Worm (Caenorhabditis elegans): Measurements from ENCODE around the gene hrg-2.

Gene hrg-2

DNA sequence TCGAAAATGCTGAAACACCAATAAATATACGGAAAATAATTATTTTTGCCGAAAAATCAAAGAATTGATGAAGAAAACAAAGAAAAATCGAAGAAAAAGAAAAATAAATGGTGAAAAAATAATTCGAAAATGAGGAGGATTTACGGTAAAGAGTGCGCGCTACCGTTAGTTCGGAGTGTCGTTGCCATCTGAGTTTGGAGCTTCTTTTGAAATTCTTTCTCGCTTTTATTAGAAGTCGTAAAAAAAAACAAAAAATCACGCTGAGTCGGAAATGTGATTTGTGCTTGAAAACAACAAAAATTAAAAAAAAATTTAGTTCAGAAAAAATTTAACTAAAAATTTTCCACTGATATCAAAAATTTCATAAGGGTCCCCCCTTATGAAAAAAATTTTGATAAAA is 36.1 kb downstream of the hrg-2 start, which contains the start of gene F23H12.10:
F23H12.10 (minus strand) TSS at position 12 of the 400 bp plus-strand sequence.
- TF ChIP-seq Y48G9A.11 (GFP tag; IDR thresholded peaks at IDR 0.05), result peak; percentile 51; the same call in 1 of the 2 replicates

ce11 chrV:12371386-12371785 is 38.9 kb downstream of the hrg-2 start, which contains the start of gene F23H12.7:
TSS of gene F23H12.7 (plus strand) at chrV:12371686.
- TF ChIP-seq mdl-1 (tag; optimal IDR thresholded peaks at IDR 0.05) (no peak), unc-39 (tag; optimal IDR thresholded peaks at IDR 0.05) (no peak), unc-62 (GFP tag; optimal IDR thresholded peaks at IDR 0.05 in 1 of 2) (peak in 1 of 2 experiments; percentile 1), unc-62 (tag; optimal IDR thresholded peaks at IDR 0.05) (no peak), zip-2 (tag; optimal IDR thresholded peaks at IDR 0.05) (no peak)

- no peak for TF ChIP-seq D1046.2 (GFP tag; IDR thresholded peaks at IDR 0.05)
- TF ChIP-seq mep-1 (tag; optimal IDR thresholded peaks at IDR 0.05), result no peak
- no peak for TF ChIP-seq mes-2 (tag; optimal IDR thresholded peaks at IDR 0.05; ENCODE audit: poor library complexity, severe bottlenecking)
- TF ChIP-seq F26F4.8 (GFP tag; conservative IDR thresholded peaks at IDR 0.05), result no peak
- TF ChIP-seq zip-11 (GFP tag; IDR thresholded peaks at IDR 0.05), result no peak
- no peak for TF ChIP-seq ctbp-1 (GFP tag; IDR thresholded peaks at IDR 0.05)
- no peak for TF ChIP-seq lin-38 (GFP tag; IDR thresholded peaks at IDR 0.05)
- TF ChIP-seq attf-4 (tag; optimal IDR thresholded peaks at IDR 0.05), result no peak
- TF ChIP-seq ama-1 (optimal IDR thresholded peaks at IDR 0.05), result no peak
- no peak for TF ChIP-seq jun-1 (tag; optimal IDR thresholded peaks at IDR 0.05)
- TF ChIP-seq aly-2 (tag; optimal IDR thresholded peaks at IDR 0.05), result no peak
- no peak for TF ChIP-seq skn-1 (tag; optimal IDR thresholded peaks at IDR 0.05)
- TF ChIP-seq vab-7 (GFP tag; IDR thresholded peaks at IDR 0.05), result no peak
- no peak for TF ChIP-seq daf-12 (tag; optimal IDR thresholded peaks at IDR 0.05)
- no peak for TF ChIP-seq lin-1 (GFP tag; IDR thresholded peaks at IDR 0.05)
Observed at ce11 chrV:12369437-12369836, 40.9 kb downstream of the hrg-2 start, which contains the start of gene gcy-13. TSS of gene gcy-13 (minus strand) at chrV:12369537.

- TF ChIP-seq pha-4 (GFP tag; IDR thresholded peaks at IDR 0.05) (no peak), pha-4 (tag; optimal IDR thresholded peaks at IDR 0.05) (no peak), duxl-1 (tag; optimal IDR thresholded peaks at IDR 0.05; ENCODE audit: poor library complexity) (no peak), zip-2 (tag; optimal IDR thresholded peaks at IDR 0.05) (no peak), ceh-20 (GFP tag; IDR thresholded peaks at IDR 0.05) (no peak), daf-12 (tag; optimal IDR thresholded peaks at IDR 0.05) (no peak), fkh-10 (GFP tag; optimal IDR thresholded peaks at IDR 0.05) (no peak), mep-1 (tag; optimal IDR thresholded peaks at IDR 0.05) (no peak), lin-1 (GFP tag; IDR thresholded peaks at IDR 0.05) (no peak), spr-3 (GFP tag; optimal IDR thresholded peaks at IDR 0.05) (no peak), zfp-3 (GFP tag; conservative IDR thresholded peaks at IDR 0.05) (no peak), vab-7 (GFP tag; IDR thresholded peaks at IDR 0.05) (no peak), ceh-32 (tag; optimal IDR thresholded peaks at IDR 0.05; ENCODE audit: poor library complexity) (no peak), dmd-9 (GFP tag; IDR thresholded peaks at IDR 0.05) (no peak), F37D6.2 (tag; optimal IDR thresholded peaks at IDR 0.05) (no peak), dmd-6 (GFP tag; IDR thresholded peaks at IDR 0.05) (no peak), nhr-102 (tag; optimal IDR thresholded peaks at IDR 0.05) (no peak), ceh-82 (tag; optimal IDR thresholded peaks at IDR 0.05) (no peak), daf-16 (GFP tag; optimal IDR thresholded peaks at IDR 0.05) (no peak), daf-16 (tag; optimal IDR thresholded peaks at IDR 0.05) (no peak)
Observed at ce11 chrV:12365104-12365503, 45.2 kb downstream of the hrg-2 start, which contains the start of gene fipr-2. TSS of gene fipr-2 (plus strand) at chrV:12365348.

Measured in whole organism, L4 larva.